Worm (Caenorhabditis elegans) whole organism, late embryonic: ENCODE data around the gene mlc-7.

Source experiments
- C08G9.2 ChIP-seq: sonication (generic microtip); optimal IDR thresholded peaks from 2 replicates; lab custom pipeline; 2016; ENCODE audit warnings: mild to moderate bottlenecking, missing genetic modification characterization, moderate library complexity, missing compliant biosample characterization
- C38D4.7 ChIP-seq: fragments of 200-800 bp; sonication (Bioruptor generic); optimal IDR thresholded peaks from 2 replicates; lab custom pipeline; 2018; ENCODE audit warnings: mild to moderate bottlenecking, missing genetic modification characterization, moderate library complexity, missing compliant biosample characterization
- F13H6.1 ChIP-seq: sonication (generic microtip); optimal IDR thresholded peaks from 2 replicates; lab custom pipeline; 2016; ENCODE audit warnings: missing genetic modification characterization, missing compliant biosample characterization
- K09A11.1 ChIP-seq: sonication (generic microtip); optimal IDR thresholded peaks from 2 replicates; lab custom pipeline; 2017; ENCODE audit warnings: antibody characterized with exemption, mild to moderate bottlenecking, missing genetic modification characterization, missing compliant biosample characterization; ENCODE audit not compliant: insufficient read depth
- ama-1 ChIP-seq: fragments of 150-350 bp; optimal IDR thresholded peaks from 2 replicates; lab custom pipeline; 2014
- ceh-14 ChIP-seq: sonication (generic microtip); optimal IDR thresholded peaks from 2 replicates; lab custom pipeline; 2016; ENCODE audit warnings: missing genotype, missing genetic modification characterization, missing compliant biosample characterization
- ceh-19 ChIP-seq: fragments of 200-800 bp; sonication (Bioruptor generic); optimal IDR thresholded peaks from 2 replicates; lab custom pipeline; 2018; ENCODE audit warnings: mild to moderate bottlenecking, missing genetic modification characterization, missing compliant biosample characterization
- ceh-22 ChIP-seq: sonication (generic microtip); optimal IDR thresholded peaks from 2 replicates; lab custom pipeline; 2017; ENCODE audit warnings: missing biosample characterization, missing genetic modification characterization
- ceh-24 ChIP-seq: sonication (generic microtip); optimal IDR thresholded peaks from 2 replicates; lab custom pipeline; 2016; ENCODE audit warnings: mild to moderate bottlenecking, missing genetic modification characterization, missing compliant biosample characterization
- ceh-30 ChIP-seq: fragments of 150-350 bp; optimal IDR thresholded peaks from 2 replicates; lab custom pipeline; 2014; ENCODE audit warnings: missing biosample characterization, missing genetic modification characterization
- ceh-31 ChIP-seq: sonication (generic microtip); optimal IDR thresholded peaks from 2 replicates; lab custom pipeline; 2016; ENCODE audit warnings: missing genetic modification characterization, missing compliant biosample characterization
- ceh-34 ChIP-seq: sonication (generic microtip); optimal IDR thresholded peaks from 2 replicates; lab custom pipeline; 2016; ENCODE audit warnings: mild to moderate bottlenecking, missing genetic modification characterization, missing compliant biosample characterization
- ceh-45 ChIP-seq: fragments of 200-800 bp; sonication (Bioruptor generic); IDR thresholded peaks from 2 replicates; pipeline ENCODE4 v1.3.6; 2022; ENCODE audit warnings: missing genetic modification reagents, missing genetic modification characterization, missing compliant biosample characterization
- ceh-9 ChIP-seq: sonication (generic microtip); optimal IDR thresholded peaks from 2 replicates; lab custom pipeline; 2016; ENCODE audit warnings: mild to moderate bottlenecking, missing genetic modification characterization, inconsistent platforms, missing compliant biosample characterization
- dve-1 ChIP-seq: sonication (generic microtip); optimal IDR thresholded peaks from 2 replicates; lab custom pipeline; 2017; ENCODE audit warnings: antibody characterized with exemption, mild to moderate bottlenecking, missing genetic modification characterization, missing compliant biosample characterization
- elt-2 ChIP-seq: sonication (generic microtip); optimal IDR thresholded peaks from 2 replicates; lab custom pipeline; 2016; ENCODE audit warnings: missing genetic modification reagents, missing genetic modification characterization, missing compliant biosample characterization
- elt-4 ChIP-seq: sonication (generic microtip); optimal IDR thresholded peaks from 2 replicates; lab custom pipeline; 2016; ENCODE audit warnings: missing genetic modification characterization, missing compliant biosample characterization
- ets-4 ChIP-seq: sonication (generic microtip); optimal IDR thresholded peaks from 2 replicates; lab custom pipeline; 2016; ENCODE audit warnings: missing genetic modification characterization, missing compliant biosample characterization
- fax-1 ChIP-seq: sonication (generic microtip); optimal IDR thresholded peaks from 2 replicates; lab custom pipeline; 2016; ENCODE audit warnings: missing genotype, missing genetic modification characterization, missing compliant biosample characterization
- fkh-10 ChIP-seq: fragments of 150-350 bp; optimal IDR thresholded peaks from 2 replicates; lab custom pipeline; 2014; ENCODE audit warnings: missing biosample characterization, missing genetic modification reagents, missing genetic modification characterization
- fkh-6 ChIP-seq: sonication (generic microtip); optimal IDR thresholded peaks from 2 replicates; lab custom pipeline; 2016; ENCODE audit warnings: missing genetic modification characterization, missing compliant biosample characterization
- hlh-13 ChIP-seq: fragments of 200-800 bp; sonication (Bioruptor generic); optimal IDR thresholded peaks from 2 replicates; lab custom pipeline; 2018; ENCODE audit warnings: mild to moderate bottlenecking, missing genetic modification characterization, missing compliant biosample characterization
- hlh-15 ChIP-seq: sonication (generic microtip); optimal IDR thresholded peaks from 2 replicates; lab custom pipeline; 2016; ENCODE audit warnings: missing genetic modification characterization, missing compliant biosample characterization
- hlh-30 ChIP-seq: sonication (generic microtip); optimal IDR thresholded peaks from 2 replicates; lab custom pipeline; 2017; ENCODE audit warnings: antibody characterized with exemption, missing genetic modification characterization, missing compliant biosample characterization; ENCODE audit not compliant: insufficient read depth
- hlh-6 ChIP-seq: sonication (generic microtip); optimal IDR thresholded peaks from 2 replicates; lab custom pipeline; 2016; ENCODE audit warnings: missing genotype, missing genetic modification characterization, missing compliant biosample characterization
- hlh-8 ChIP-seq: sonication (generic microtip); optimal IDR thresholded peaks from 2 replicates; lab custom pipeline; 2016; ENCODE audit warnings: missing genotype, missing genetic modification characterization, missing compliant biosample characterization
- lim-6 ChIP-seq: sonication (generic microtip); optimal IDR thresholded peaks from 2 replicates; lab custom pipeline; 2016; ENCODE audit warnings: missing genetic modification characterization, missing compliant biosample characterization
- mec-3 ChIP-seq: sonication (generic microtip); optimal IDR thresholded peaks from 2 replicates; lab custom pipeline; 2016; ENCODE audit warnings: borderline replicate concordance, missing genetic modification characterization, missing compliant biosample characterization
- nhr-232 ChIP-seq: sonication (generic microtip); optimal IDR thresholded peaks from 2 replicates; lab custom pipeline; 2016; ENCODE audit warnings: missing genetic modification characterization, missing compliant biosample characterization
- npax-4 ChIP-seq: sonication (generic microtip); optimal IDR thresholded peaks from 2 replicates; lab custom pipeline; 2016; ENCODE audit warnings: missing genetic modification characterization, missing compliant biosample characterization
- pag-3 ChIP-seq: sonication (generic microtip); optimal IDR thresholded peaks from 2 replicates; lab custom pipeline; 2016; ENCODE audit warnings: missing compliant biosample characterization, missing genetic modification characterization, borderline replicate concordance
- pat-9 ChIP-seq: fragments of 200-800 bp; sonication (Bioruptor generic); optimal IDR thresholded peaks from 2 replicates; lab custom pipeline; 2018; ENCODE audit warnings: mild to moderate bottlenecking, missing genetic modification characterization, moderate library complexity, missing compliant biosample characterization
- pax-1 ChIP-seq: fragments of 150-350 bp; optimal IDR thresholded peaks from 2 replicates; lab custom pipeline; 2014; ENCODE audit warnings: missing biosample characterization, missing genetic modification characterization
- pha-4 ChIP-seq: fragments of 150-350 bp; optimal IDR thresholded peaks from 2 replicates; lab custom pipeline; 2018; ENCODE audit warnings: missing biosample characterization, missing genetic modification reagents, missing genetic modification characterization
- pqm-1 ChIP-seq: sonication (generic microtip); optimal IDR thresholded peaks from 2 replicates; lab custom pipeline; 2016; ENCODE audit warnings: missing genetic modification characterization, missing compliant biosample characterization
- ref-2 ChIP-seq: sonication (generic microtip); optimal IDR thresholded peaks from 2 replicates; lab custom pipeline; 2016; ENCODE audit warnings: missing genetic modification characterization, missing compliant biosample characterization
- sdc-2 ChIP-seq: sonication (generic microtip); optimal IDR thresholded peaks from 2 replicates; lab custom pipeline; 2016; ENCODE audit warnings: missing genotype, missing genetic modification characterization, missing compliant biosample characterization
- sox-2 ChIP-seq: fragments of 200-800 bp; sonication (Bioruptor generic); IDR thresholded peaks from 2 replicates; pipeline ENCODE4 v1.3.6; 2022; ENCODE audit warnings: missing genetic modification reagents, missing genetic modification characterization, missing compliant biosample characterization
- sox-4 ChIP-seq: sonication (generic microtip); optimal IDR thresholded peaks from 2 replicates; lab custom pipeline; 2017; ENCODE audit warnings: mild to moderate bottlenecking, missing genetic modification characterization, inconsistent platforms, missing compliant biosample characterization
- syd-9 ChIP-seq: sonication (generic microtip); optimal IDR thresholded peaks from 2 replicates; lab custom pipeline; 2016; ENCODE audit warnings: mild to moderate bottlenecking, missing genetic modification characterization, moderate library complexity, missing compliant biosample characterization
- tbx-2 ChIP-seq: sonication (generic microtip); optimal IDR thresholded peaks from 2 replicates; lab custom pipeline; 2016; ENCODE audit warnings: missing genetic modification characterization, missing compliant biosample characterization
- tbx-7 ChIP-seq: sonication (generic microtip); optimal IDR thresholded peaks from 2 replicates; lab custom pipeline; 2016; ENCODE audit warnings: missing genotype, missing genetic modification characterization, missing compliant biosample characterization
- unc-3 ChIP-seq, 2 experiments: fragments of 200-800 bp in 1 of 2; sonication (Bioruptor generic) in 1 of 2; sonication (generic microtip) in 1 of 2; conservative IDR thresholded peaks in 1 of 2; optimal IDR thresholded peaks in 1 of 2; 2 replicates each; pipeline versions ENCODE4 v1.3.6 to Lab custom; 2016 to 2022; ENCODE audit warnings: missing compliant biosample characterization in 2 of 2, missing genetic modification characterization in 2 of 2, missing genetic modification reagents in 1 of 2
- unc-42 ChIP-seq: sonication (generic microtip); optimal IDR thresholded peaks from 2 replicates; lab custom pipeline; 2016; ENCODE audit warnings: missing genotype, missing genetic modification characterization, missing compliant biosample characterization
- unc-55 ChIP-seq: sonication (generic microtip); optimal IDR thresholded peaks from 2 replicates; lab custom pipeline; 2017; ENCODE audit warnings: missing biosample characterization, missing genetic modification reagents, missing genetic modification characterization
- zip-5 ChIP-seq: sonication (generic microtip); optimal IDR thresholded peaks from 2 replicates; lab custom pipeline; 2016; ENCODE audit warnings: missing genetic modification characterization, missing compliant biosample characterization
- ztf-16 ChIP-seq: sonication (generic microtip); optimal IDR thresholded peaks from 2 replicates; lab custom pipeline; 2017; ENCODE audit warnings: missing genetic modification characterization, missing compliant biosample characterization

The mlc-7 gene

DNA sequence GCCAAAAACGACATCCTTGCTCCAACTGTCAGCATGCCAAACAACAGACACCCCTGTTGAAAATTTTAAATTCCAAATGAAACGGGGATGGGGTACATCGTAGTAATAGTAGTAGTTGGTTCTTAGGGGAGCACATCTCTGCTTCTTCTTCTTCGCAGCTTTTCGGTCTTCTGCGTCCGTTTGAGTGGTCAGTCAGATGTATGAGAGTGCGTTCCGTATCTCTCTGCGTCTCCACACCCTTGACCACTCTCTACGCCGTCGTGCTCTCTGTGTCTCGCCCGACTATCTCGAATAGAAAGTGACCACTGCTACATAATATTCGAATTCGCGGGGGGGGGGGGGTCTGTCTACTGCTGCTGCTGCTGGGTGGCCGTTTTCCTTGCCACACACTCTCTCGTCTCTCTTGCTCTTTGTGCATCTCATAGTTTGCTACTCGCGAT lies 38.4 kb upstream of the mlc-7 start (continued):
- no peak for TF ChIP-seq sox-2 (GFP tag; lab: Robert Waterston, UW)
- peak; percentile 33 for TF ChIP-seq sdc-2 (tag; lab: Kevin White, UChicago)
- no peak for TF ChIP-seq elt-4 (tag; lab: Kevin White, UChicago)
- no peak for TF ChIP-seq ceh-24 (tag; lab: Kevin White, UChicago)
- no peak for TF ChIP-seq npax-4 (tag; lab: Kevin White, UChicago)
- TF ChIP-seq ceh-30: no peak
- TF ChIP-seq nhr-232 (tag; lab: Kevin White, UChicago): no peak
- TF ChIP-seq hlh-15 (tag; lab: Kevin White, UChicago): no peak
- TF ChIP-seq zip-5 (tag; lab: Kevin White, UChicago): no peak
- no peak for TF ChIP-seq fax-1
- peak; percentile 42 for TF ChIP-seq syd-9 (tag; lab: Kevin White, UChicago)
- no peak for TF ChIP-seq K09A11.1
- peak; percentile 70 for TF ChIP-seq ceh-34 (tag; lab: Kevin White, UChicago)
- TF ChIP-seq ceh-22 (tag; lab: Kevin White, UChicago): no peak
- no peak for TF ChIP-seq fkh-10 (GFP tag; lab: Kevin White, UChicago)
- no peak for TF ChIP-seq mec-3 (tag; lab: Kevin White, UChicago)
- TF ChIP-seq unc-55: peak; percentile 70
- TF ChIP-seq C08G9.2 (tag; lab: Kevin White, UChicago): peak; percentile 10
- TF ChIP-seq ets-4 (tag; lab: Kevin White, UChicago): no peak
- TF ChIP-seq F13H6.1: peak; percentile 98
- no peak for TF ChIP-seq pha-4 (tag; lab: Kevin White, UChicago)
- TF ChIP-seq fkh-6: no peak
- TF ChIP-seq unc-3 (GFP tag; conservative IDR thresholded peaks at IDR 0.05; lab: Robert Waterston, UW): 0 out of 2 replicates have a peak, but pooled peaks have one; percentile 6
- TF ChIP-seq unc-3 (tag; optimal IDR thresholded peaks at IDR 0.05; lab: Kevin White, UChicago): no peak
- TF ChIP-seq ama-1 (lab: Kevin White, UChicago): no peak
- TF ChIP-seq tbx-2 (tag; lab: Kevin White, UChicago): peak; percentile 61
- TF ChIP-seq tbx-7 (tag; lab: Kevin White, UChicago): no peak
- no peak for TF ChIP-seq ceh-45 (GFP tag; lab: Robert Waterston, UW)
- TF ChIP-seq unc-42 (tag; lab: Kevin White, UChicago): no peak
- peak; percentile 33 for TF ChIP-seq dve-1 (tag; lab: Kevin White, UChicago)
- peak; percentile 9 for TF ChIP-seq ceh-14 (tag; lab: Kevin White, UChicago)
- TF ChIP-seq hlh-8: no peak
- no peak for TF ChIP-seq ceh-19
- TF ChIP-seq C38D4.7 (GFP tag; lab: Kevin White, UChicago): no peak
- TF ChIP-seq ceh-31: peak; percentile 82
- no peak for TF ChIP-seq elt-2
- TF ChIP-seq hlh-30: peak; percentile 63
- no peak for TF ChIP-seq hlh-13 (GFP tag; lab: Kevin White, UChicago)
- no peak for TF ChIP-seq ztf-16 (tag; lab: Kevin White, UChicago)
- TF ChIP-seq sox-4 (tag; lab: Kevin White, UChicago): no peak
- no peak for TF ChIP-seq pqm-1 (tag; lab: Kevin White, UChicago)
- no peak for TF ChIP-seq pat-9 (tag; lab: Kevin White, UChicago)

DNA sequence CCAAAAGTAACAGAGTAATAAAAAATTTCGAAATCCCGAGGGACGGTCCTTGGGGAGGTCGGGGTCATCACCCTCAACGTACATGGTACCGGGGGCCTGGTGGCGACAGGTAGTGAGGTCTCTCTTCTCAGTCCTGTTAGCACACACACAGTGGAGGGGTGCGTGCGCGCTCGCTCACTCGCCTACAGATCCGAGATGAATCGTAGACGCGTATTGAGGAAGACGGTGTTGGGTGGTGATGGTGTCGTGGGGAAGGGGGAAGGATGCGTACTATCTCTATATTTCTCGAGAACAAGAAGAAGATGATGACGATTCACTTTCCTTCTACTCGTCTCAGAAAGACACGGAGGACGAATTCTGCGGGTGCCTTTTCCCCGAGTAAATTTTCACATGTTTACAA lies 37.4 kb upstream of the mlc-7 start:
- TF ChIP-seq zip-5 (tag; lab: Kevin White, UChicago) (no peak), pax-1 (no peak), ref-2 (peak; percentile 57), lim-6 (tag; lab: Kevin White, UChicago) (no peak), hlh-6 (tag; lab: Kevin White, UChicago) (peak; percentile 32), pag-3 (tag; lab: Kevin White, UChicago) (no peak), pha-4 (tag; lab: Kevin White, UChicago) (no peak), ceh-9 (tag; lab: Kevin White, UChicago) (no peak), K09A11.1 (no peak), C08G9.2 (tag; lab: Kevin White, UChicago) (no peak), unc-55 (no peak), mec-3 (tag; lab: Kevin White, UChicago) (no peak), ets-4 (tag; lab: Kevin White, UChicago) (no peak), nhr-232 (tag; lab: Kevin White, UChicago) (no peak), fkh-6 (no peak), tbx-2 (tag; lab: Kevin White, UChicago) (peak; percentile 58), F13H6.1 (no peak), ceh-34 (tag; lab: Kevin White, UChicago) (no peak), pqm-1 (tag; lab: Kevin White, UChicago) (no peak)
